Worm (Caenorhabditis elegans) whole organism, young adult: ENCODE data around the gene C17E7.13.

Source experiments
- B0019.2 ChIP-seq: fragments of 200-800 bp; sonication (Bioruptor generic); conservative IDR thresholded peaks from 2 replicates; pipeline ENCODE4 v1.3.6; 2022; ENCODE audit warnings: missing genetic modification reagents, missing genetic modification characterization, missing compliant biosample characterization
- B0261.1 ChIP-seq: sonication (generic microtip); optimal IDR thresholded peaks from 2 replicates; lab custom pipeline; 2016; ENCODE audit warnings: mild to moderate bottlenecking, missing genetic modification characterization, moderate library complexity, missing compliant biosample characterization
- C06A6.2 ChIP-seq: fragments of 200-800 bp; sonication (Bioruptor generic); conservative IDR thresholded peaks from 2 replicates; pipeline ENCODE4 v1.3.6; 2022; ENCODE audit warnings: missing genetic modification characterization, missing compliant biosample characterization
- F22D6.2 ChIP-seq: sonication (generic microtip); optimal IDR thresholded peaks from 2 replicates; lab custom pipeline; 2016; ENCODE audit warnings: mild to moderate bottlenecking, missing genetic modification characterization, missing compliant biosample characterization
- F37B4.10 ChIP-seq: fragments of 200-800 bp; sonication (Bioruptor generic); IDR thresholded peaks from 2 replicates; pipeline ENCODE4 v1.3.6; 2022; ENCODE audit warnings: missing genetic modification characterization, missing compliant biosample characterization
- F52B5.7 ChIP-seq: sonication (generic microtip); optimal IDR thresholded peaks from 2 replicates; lab custom pipeline; 2016; ENCODE audit warnings: mild to moderate bottlenecking, missing genetic modification characterization, missing compliant biosample characterization
- F55B11.4 ChIP-seq: sonication (generic microtip); optimal IDR thresholded peaks from 2 replicates; lab custom pipeline; 2016; ENCODE audit warnings: missing compliant biosample characterization, missing genetic modification characterization, borderline replicate concordance; ENCODE audit not compliant: insufficient read depth
- F57A8.1 ChIP-seq: fragments of 200-800 bp; sonication (Bioruptor generic); optimal IDR thresholded peaks from 2 replicates; lab custom pipeline; 2018; ENCODE audit warnings: mild to moderate bottlenecking, missing genetic modification characterization, moderate library complexity, missing compliant biosample characterization
- Y79H2A.3 ChIP-seq: fragments of 200-800 bp; sonication (Bioruptor generic); conservative IDR thresholded peaks from 2 replicates; pipeline ENCODE4 v1.3.6; 2022; ENCODE audit warnings: missing genetic modification reagents, missing genetic modification characterization, missing compliant biosample characterization
- aptf-3 ChIP-seq: fragments of 200-800 bp; sonication (Bioruptor generic); IDR thresholded peaks from 2 replicates; pipeline ENCODE4 v1.3.6; 2022; ENCODE audit warnings: missing genetic modification characterization, missing compliant biosample characterization
- atf-7 ChIP-seq: sonication (generic microtip); optimal IDR thresholded peaks from 2 replicates; lab custom pipeline; 2017; ENCODE audit warnings: mild to moderate bottlenecking, missing genetic modification characterization, missing compliant biosample characterization
- attf-6 ChIP-seq: fragments of 200-800 bp; sonication (Bioruptor generic); IDR thresholded peaks from 2 replicates; pipeline ENCODE4 v1.3.6; 2022; ENCODE audit warnings: missing genetic modification reagents, missing genetic modification characterization, missing compliant biosample characterization
- bed-1 ChIP-seq: fragments of 200-800 bp; sonication (Bioruptor generic); IDR thresholded peaks from 2 replicates; pipeline ENCODE4 v1.3.6; 2022; ENCODE audit warnings: missing genetic modification reagents, missing genetic modification characterization, missing compliant biosample characterization
- ccch-3 ChIP-seq: fragments of 200-800 bp; sonication (Bioruptor generic); optimal IDR thresholded peaks from 2 replicates; lab custom pipeline; 2018; ENCODE audit warnings: mild to moderate bottlenecking, missing genetic modification characterization, missing compliant biosample characterization
- cebp-1 ChIP-seq, 2 experiments: fragments of 200-800 bp in 1 of 2; sonication (Bioruptor generic) in 1 of 2; sonication (generic microtip) in 1 of 2; IDR thresholded peaks in 1 of 2; optimal IDR thresholded peaks in 1 of 2; 2 replicates each; pipeline versions ENCODE4 v1.3.6 to Lab custom; 2017 to 2022; ENCODE audit warnings: missing compliant biosample characterization in 2 of 2, missing genetic modification characterization in 2 of 2, mild to moderate bottlenecking in 1 of 2, missing genetic modification reagents in 1 of 2, moderate library complexity in 1 of 2
- ceh-40 ChIP-seq: fragments of 200-800 bp; sonication (Bioruptor generic); IDR thresholded peaks from 2 replicates; pipeline ENCODE4 v1.3.6; 2022; ENCODE audit warnings: missing genetic modification characterization, missing compliant biosample characterization
- ceh-79 ChIP-seq: sonication (generic microtip); optimal IDR thresholded peaks from 2 replicates; lab custom pipeline; 2017; ENCODE audit warnings: mild to moderate bottlenecking, missing genetic modification characterization, missing compliant biosample characterization
- ceh-91 ChIP-seq: fragments of 200-800 bp; sonication (Bioruptor generic); IDR thresholded peaks from 2 replicates; pipeline ENCODE4 v1.3.6; 2022; ENCODE audit warnings: missing genetic modification reagents, missing genetic modification characterization, missing compliant biosample characterization
- dox-1 ChIP-seq: fragments of 200-800 bp; sonication (Bioruptor generic); IDR thresholded peaks from 2 replicates; pipeline ENCODE4 v1.3.6; 2022; ENCODE audit warnings: missing genetic modification reagents, missing genetic modification characterization, missing compliant biosample characterization
- egl-18 ChIP-seq: fragments of 200-800 bp; sonication (Bioruptor generic); IDR thresholded peaks from 2 replicates; pipeline ENCODE4 v1.3.6; 2022; ENCODE audit warnings: missing genetic modification reagents, missing genetic modification characterization, missing compliant biosample characterization
- egl-44 ChIP-seq: fragments of 200-800 bp; sonication (Bioruptor generic); IDR thresholded peaks from 2 replicates; pipeline ENCODE4 v1.3.6; 2022; ENCODE audit warnings: missing genetic modification reagents, missing genetic modification characterization, missing compliant biosample characterization
- ets-4 ChIP-seq: fragments of 200-800 bp; sonication (Bioruptor generic); optimal IDR thresholded peaks from 2 replicates; lab custom pipeline; 2018; ENCODE audit warnings: mild to moderate bottlenecking, missing genetic modification characterization, missing compliant biosample characterization
- hmg-1.2 ChIP-seq: fragments of 200-800 bp; sonication (Bioruptor generic); IDR thresholded peaks from 2 replicates; pipeline ENCODE4 v1.3.6; 2022; ENCODE audit warnings: missing genetic modification reagents, missing genetic modification characterization, missing compliant biosample characterization
- let-607 ChIP-seq, 2 experiments: fragments of 200-800 bp in 1 of 2; sonication (Bioruptor generic) in 1 of 2; sonication (generic microtip) in 1 of 2; optimal IDR thresholded peaks; 2 replicates each; lab custom pipeline; 2016 to 2018; ENCODE audit warnings: mild to moderate bottlenecking in 2 of 2, missing compliant biosample characterization in 2 of 2, missing genetic modification characterization in 2 of 2, moderate library complexity in 2 of 2, missing genotype in 1 of 2
- madf-3 ChIP-seq: fragments of 200-800 bp; sonication (Bioruptor generic); IDR thresholded peaks from 2 replicates; pipeline ENCODE4 v1.3.6; 2022; ENCODE audit warnings: missing genetic modification reagents, missing genetic modification characterization, missing compliant biosample characterization
- mes-4 ChIP-seq: sonication (generic microtip); optimal IDR thresholded peaks from 2 replicates; lab custom pipeline; 2016; ENCODE audit warnings: missing genotype, missing genetic modification characterization, missing compliant biosample characterization
- nhr-120 ChIP-seq: fragments of 200-800 bp; sonication (Bioruptor generic); IDR thresholded peaks from 2 replicates; pipeline ENCODE4 v1.3.6; 2022; ENCODE audit warnings: missing genetic modification characterization, missing compliant biosample characterization
- nhr-179 ChIP-seq: sonication (generic microtip); optimal IDR thresholded peaks from 2 replicates; lab custom pipeline; 2016; ENCODE audit warnings: mild to moderate bottlenecking, missing genetic modification characterization, missing compliant biosample characterization
- rec-8 ChIP-seq, 2 experiments: sonication (generic microtip); optimal IDR thresholded peaks; 2 replicates each; lab custom pipeline; 2016; ENCODE audit warnings: mild to moderate bottlenecking in 2 of 2, missing genetic modification characterization in 2 of 2, missing genetic modification reagents in 2 of 2, missing genotype in 2 of 2, missing biosample characterization in 1 of 2, missing compliant biosample characterization in 1 of 2, moderate library complexity in 1 of 2
- repo-1 ChIP-seq: sonication (generic microtip); optimal IDR thresholded peaks from 2 replicates; lab custom pipeline; 2017; ENCODE audit warnings: mild to moderate bottlenecking, missing genetic modification characterization, missing compliant biosample characterization
- rpc-1 ChIP-seq, 2 experiments: fragments of 150-350 bp in 1 of 2; sonication (generic microtip) in 1 of 2; optimal IDR thresholded peaks; 2 replicates each; lab custom pipeline; 2014 to 2018; ENCODE audit warnings: missing biosample characterization in 1 of 2, missing genetic modification characterization in 1 of 2, missing genetic modification reagents in 1 of 2, missing genotype in 1 of 2
- sea-2 ChIP-seq: fragments of 200-800 bp; sonication (Bioruptor generic); IDR thresholded peaks from 2 replicates; pipeline ENCODE4 v1.3.6; 2022; ENCODE audit warnings: missing genetic modification characterization, missing compliant biosample characterization
- snpc-4 ChIP-seq, 5 experiments: fragments of 150-350 bp in 1 of 5; sonication (generic microtip) in 4 of 5; optimal IDR thresholded peaks; 2 replicates each; lab custom pipeline; 2014 to 2018; ENCODE audit warnings: missing genetic modification characterization in 5 of 5, missing biosample characterization in 3 of 5, antibody characterized with exemption in 2 of 5, mild to moderate bottlenecking in 2 of 5, missing compliant biosample characterization in 2 of 5, missing genotype in 2 of 5, moderate library complexity in 2 of 5, missing genetic modification reagents in 1 of 5
- tbx-9 ChIP-seq: sonication (generic microtip); optimal IDR thresholded peaks from 2 replicates; lab custom pipeline; 2016; ENCODE audit warnings: borderline replicate concordance, missing genetic modification characterization, inconsistent platforms, missing compliant biosample characterization
- zfh-2 ChIP-seq: fragments of 200-800 bp; sonication (Bioruptor generic); conservative IDR thresholded peaks from 2 replicates; pipeline ENCODE4 v1.3.6; 2022; ENCODE audit warnings: missing genetic modification reagents, missing genetic modification characterization, missing compliant biosample characterization
- ztf-18 ChIP-seq: sonication (generic microtip); optimal IDR thresholded peaks from 2 replicates; lab custom pipeline; 2016; ENCODE audit warnings: missing genotype, mild to moderate bottlenecking, missing genetic modification characterization, missing compliant biosample characterization
- ztf-25 ChIP-seq: fragments of 200-800 bp; sonication (Bioruptor generic); IDR thresholded peaks from 2 replicates; pipeline ENCODE4 v1.3.6; 2022; ENCODE audit warnings: missing genetic modification reagents, missing genetic modification characterization, missing compliant biosample characterization

C17E7.13 gene

DNA sequence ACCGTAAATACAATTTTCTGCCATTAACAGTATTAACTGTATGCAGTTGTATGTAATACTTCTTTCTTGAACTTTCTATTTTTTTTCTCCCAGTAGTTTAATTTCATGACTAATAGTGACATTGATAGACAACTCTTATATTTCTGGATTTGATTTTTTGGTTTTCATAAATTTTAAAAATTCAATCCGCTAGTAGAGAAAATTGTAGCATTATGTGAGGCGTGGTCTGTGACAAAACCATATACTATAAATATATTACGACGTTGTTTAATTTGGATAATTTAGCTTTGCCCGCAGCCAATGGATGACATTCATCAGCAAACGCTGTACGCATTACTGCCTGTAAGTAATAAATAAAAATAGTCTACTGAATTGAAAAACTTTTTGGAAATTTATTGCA, 40.0 kb upstream of the C17E7.13 start, which contains the start of gene srx-64:
TSS of gene srx-64 (plus strand) at position 301 of the 400 bp plus-strand sequence.
- TF ChIP-seq F55B11.4 (tag; lab: Kevin White, UChicago) = no peak
- TF ChIP-seq ets-4 (GFP tag; lab: Kevin White, UChicago) = no peak
- no peak for TF ChIP-seq Y79H2A.3 (GFP tag; lab: Robert Waterston, UW)
- no peak for TF ChIP-seq nhr-179 (tag; lab: Kevin White, UChicago)
- TF ChIP-seq ztf-18 = no peak
- no peak for TF ChIP-seq ceh-91 (GFP tag; lab: Robert Waterston, UW)
- no peak for TF ChIP-seq rec-8 (tag; optimal IDR thresholded peaks at IDR 0.05; lab: Kevin White, UChicago)
- no peak for TF ChIP-seq C06A6.2
- no peak for TF ChIP-seq egl-44 (GFP tag; lab: Robert Waterston, UW)
- TF ChIP-seq dox-1 (GFP tag; lab: Robert Waterston, UW) = no peak
- TF ChIP-seq F22D6.2 (tag; lab: Kevin White, UChicago) = no peak
- TF ChIP-seq repo-1 (tag; lab: Kevin White, UChicago) = no peak
- TF ChIP-seq tbx-9 (tag; lab: Kevin White, UChicago) = no peak

DNA sequence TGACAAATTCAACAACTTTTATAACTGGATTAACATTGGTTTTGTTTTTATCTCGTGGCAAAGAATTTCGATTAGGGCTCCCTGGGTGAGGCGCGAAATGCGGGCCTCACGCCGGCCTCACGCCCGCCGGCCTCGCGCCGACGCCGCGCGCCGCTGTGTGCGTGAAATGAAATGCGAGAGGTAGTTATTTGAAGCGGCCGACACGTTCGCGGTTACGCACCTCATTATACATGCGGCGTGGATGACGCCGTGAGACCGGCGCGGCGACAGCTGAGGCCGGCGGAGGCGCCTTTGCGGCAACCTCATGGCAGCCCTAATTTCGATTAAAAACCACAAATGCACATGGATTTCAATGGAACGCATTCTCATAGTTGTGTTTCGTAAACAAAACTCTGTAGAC, 38.4 kb upstream of the C17E7.13 start:
- TF ChIP-seq nhr-120 (0 out of 2 replicates have a peak, but pooled peaks have one; percentile 43), egl-18 (GFP tag; lab: Robert Waterston, UW) (0 out of 2 replicates have a peak, but pooled peaks have one; percentile 30), hmg-1.2 (GFP tag; lab: Robert Waterston, UW) (peak; percentile 57), B0019.2 (GFP tag; lab: Robert Waterston, UW) (no peak), ceh-91 (GFP tag; lab: Robert Waterston, UW) (no peak), F37B4.10 (GFP tag; lab: Robert Waterston, UW) (0 out of 2 replicates have a peak, but pooled peaks have one; percentile 78), snpc-4 (GFP tag; optimal IDR thresholded peaks at IDR 0.05; lab: Kevin White, UChicago) (no peak), snpc-4 (tag; optimal IDR thresholded peaks at IDR 0.05; lab: Kevin White, UChicago) (peak in 2 of 4 experiments; percentile 74 to 84)

DNA sequence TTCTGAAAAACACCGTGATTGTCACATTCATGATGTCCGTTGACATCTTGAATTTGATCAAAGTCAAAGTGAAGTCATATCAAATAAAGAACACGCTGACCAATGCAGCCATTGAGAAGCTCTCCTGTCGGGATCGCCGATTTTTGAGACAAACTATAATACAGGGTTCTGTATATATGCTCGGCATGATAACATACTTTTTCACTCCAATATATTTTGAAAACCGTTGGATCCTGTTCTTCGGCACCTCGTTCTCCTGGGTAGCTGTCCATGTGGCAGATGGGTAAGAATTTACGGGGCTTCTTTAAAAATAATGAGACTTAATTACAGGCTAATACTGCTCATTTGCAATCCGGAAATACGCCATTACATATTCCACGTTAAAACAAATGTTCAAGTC, 33.5 kb upstream of the C17E7.13 start:
- no peak for TF ChIP-seq atf-7
- no peak for TF ChIP-seq attf-6
- TF ChIP-seq cebp-1 (GFP tag; IDR thresholded peaks at IDR 0.05; lab: Robert Waterston, UW) = no peak
- TF ChIP-seq cebp-1 (tag; optimal IDR thresholded peaks at IDR 0.05; lab: Kevin White, UChicago) = no peak
- 0 out of 2 replicates have a peak, but pooled peaks have one; percentile 45 for TF ChIP-seq madf-3 (GFP tag; lab: Robert Waterston, UW)
- TF ChIP-seq, all 124 proteins: peak for 1

DNA sequence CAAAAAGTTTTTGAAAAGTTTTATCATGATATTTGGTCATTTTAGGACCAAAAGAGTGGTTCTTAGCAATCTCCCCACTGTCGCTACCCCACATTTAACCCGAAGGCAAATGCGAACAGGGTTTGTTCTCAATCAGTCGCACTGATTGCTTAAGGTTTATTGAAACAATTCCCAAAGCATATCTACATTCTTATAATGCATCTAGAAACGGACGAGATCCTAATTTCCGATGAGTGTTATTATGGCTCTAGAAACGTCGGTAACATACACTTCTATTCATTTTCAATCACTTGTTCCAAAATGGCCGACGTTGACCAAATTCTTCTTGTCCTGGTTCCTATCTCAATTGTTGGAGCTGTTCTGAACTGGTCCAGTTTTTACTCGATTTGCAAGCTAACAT, 32.5 kb upstream of the C17E7.13 start, which contains the start of gene srx-65:
TSS of gene srx-65 (plus strand) at position 301 of the 400 bp plus-strand sequence.
- TF ChIP-seq zfh-2 (GFP tag; lab: Robert Waterston, UW) (no peak), let-607 (tag; optimal IDR thresholded peaks at IDR 0.05; lab: Kevin White, UChicago) (no peak), ceh-40 (GFP tag; lab: Robert Waterston, UW) (no peak), sea-2 (GFP tag; lab: Robert Waterston, UW) (no peak)

DNA sequence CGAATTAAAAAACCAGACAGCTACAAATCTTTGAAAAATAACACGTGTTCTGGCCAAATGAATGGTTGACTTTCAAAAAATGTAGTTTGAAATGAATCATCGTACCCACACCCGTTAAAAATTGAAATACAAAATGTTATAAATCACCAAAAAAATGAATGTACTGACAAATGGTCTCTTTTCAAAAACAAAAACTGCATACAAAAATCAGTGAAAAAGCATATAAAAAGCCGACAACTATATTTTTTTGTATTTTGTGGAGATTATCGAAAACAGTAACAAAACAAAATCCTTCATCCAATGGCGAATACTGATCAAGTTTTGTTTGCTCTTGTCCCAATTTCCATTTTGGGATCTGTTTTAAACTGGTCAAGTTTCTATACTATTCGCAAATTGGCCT, 30.2 kb upstream of the C17E7.13 start, which contains the start of gene srx-66:
TSS of gene srx-66 (plus strand) at position 301 of the 400 bp plus-strand sequence.
- TF ChIP-seq ceh-79 (tag; lab: Kevin White, UChicago) (no peak), bed-1 (GFP tag; lab: Robert Waterston, UW) (no peak), rpc-1 (optimal IDR thresholded peaks at IDR 0.05; lab: Kevin White, UChicago) (no peak), rpc-1 (tag; optimal IDR thresholded peaks at IDR 0.05; lab: Kevin White, UChicago) (no peak), ets-4 (GFP tag; lab: Kevin White, UChicago) (no peak), aptf-3 (no peak), ccch-3 (GFP tag; lab: Kevin White, UChicago) (no peak), attf-6 (no peak), F52B5.7 (tag; lab: Kevin White, UChicago) (no peak), F57A8.1 (GFP tag; lab: Kevin White, UChicago) (no peak), ztf-25 (no peak), dox-1 (GFP tag; lab: Robert Waterston, UW) (no peak), F55B11.4 (tag; lab: Kevin White, UChicago) (no peak), B0261.1 (tag; lab: Kevin White, UChicago) (no peak), mes-4 (tag; lab: Kevin White, UChicago) (no peak), hmg-1.2 (GFP tag; lab: Robert Waterston, UW) (no peak)
